Worm (Caenorhabditis elegans) whole organism, early embryonic: ENCODE data around the gene K03A11.1.

ENCODE experiments used
- aly-1 ChIP-seq: sonication (generic microtip); optimal IDR thresholded peaks from 2 replicates; lab custom pipeline; 2016; ENCODE audit warnings: missing genetic modification characterization, missing compliant biosample characterization
- ama-1 ChIP-seq: fragments of 150-350 bp; optimal IDR thresholded peaks from 2 replicates; lab custom pipeline; 2014
- ceh-36 ChIP-seq: sonication (generic microtip); optimal IDR thresholded peaks from 2 replicates; lab custom pipeline; 2016; ENCODE audit warnings: missing genetic modification characterization, inconsistent platforms, missing compliant biosample characterization
- flt-1 ChIP-seq: fragments of 200-800 bp; sonication (Bioruptor generic); IDR thresholded peaks from 2 replicates; pipeline ENCODE4 v1.3.6; 2022; ENCODE audit warnings: missing genetic modification characterization, missing compliant biosample characterization
- pes-1 ChIP-seq: fragments of 200-800 bp; sonication (Bioruptor generic); IDR thresholded peaks from 2 replicates; pipeline ENCODE4 v1.3.6; 2022; ENCODE audit warnings: missing genetic modification reagents, missing genetic modification characterization, missing compliant biosample characterization
- tbx-11 ChIP-seq: fragments of 200-800 bp; sonication (Bioruptor generic); IDR thresholded peaks from 2 replicates; pipeline ENCODE4 v1.3.6; 2022; ENCODE audit warnings: missing genetic modification characterization, missing compliant biosample characterization
- tbx-37 ChIP-seq: fragments of 200-800 bp; sonication (Bioruptor generic); conservative IDR thresholded peaks from 2 replicates; pipeline ENCODE4 v1.3.6; 2022; ENCODE audit warnings: missing genetic modification reagents, missing genetic modification characterization, missing compliant biosample characterization
- tra-4 ChIP-seq: sonication (generic microtip); optimal IDR thresholded peaks from 2 replicates; lab custom pipeline; 2017; ENCODE audit warnings: missing genetic modification characterization, missing compliant biosample characterization

ce11 chrX:13014341-13014740, 37.2 kb upstream of the K03A11.1 start:
- no peak for TF ChIP-seq ama-1 (lab: Kevin White, UChicago)
- TF ChIP-seq flt-1 (GFP tag; lab: Robert Waterston, UW) = no peak
- no peak for TF ChIP-seq aly-1 (tag; lab: Kevin White, UChicago)
- TF ChIP-seq tbx-37 (GFP tag; lab: Robert Waterston, UW) = no peak
- TF ChIP-seq pes-1 (GFP tag; lab: Robert Waterston, UW) = no peak
- no peak for TF ChIP-seq tra-4 (tag; lab: Kevin White, UChicago)
- TF ChIP-seq ceh-36 (tag; lab: Kevin White, UChicago) = no peak
- TF ChIP-seq tbx-11 (GFP tag; lab: Robert Waterston, UW) = no peak
